Worm (Caenorhabditis elegans) whole organism, young adult: ENCODE results near the gene bath-44.
"Not testable (repeated sequence)": the region's sequence is repeated elsewhere in the genome, so short reads cannot be mapped to it uniquely, and the experiment has no call there.

Source experiments
- B0019.2 ChIP-seq: fragments of 200-800 bp; sonication (Bioruptor generic); conservative IDR thresholded peaks from 2 replicates; pipeline ENCODE4 v1.3.6; 2022; ENCODE audit warnings: missing genetic modification reagents, missing genetic modification characterization, missing compliant biosample characterization
- B0261.1 ChIP-seq: sonication (generic microtip); optimal IDR thresholded peaks from 2 replicates; lab custom pipeline; 2016; ENCODE audit warnings: mild to moderate bottlenecking, missing genetic modification characterization, moderate library complexity, missing compliant biosample characterization
- B0336.3 ChIP-seq: fragments of 200-800 bp; sonication (Bioruptor generic); IDR thresholded peaks from 2 replicates; pipeline ENCODE4 v1.3.6; 2022; ENCODE audit warnings: missing genetic modification characterization, missing compliant biosample characterization
- C17E4.6 ChIP-seq: fragments of 200-800 bp; sonication (Bioruptor generic); IDR thresholded peaks from 2 replicates; pipeline ENCODE4 v1.3.6; 2022; ENCODE audit warnings: missing genetic modification reagents, missing genetic modification characterization, missing compliant biosample characterization
- F33H1.4 ChIP-seq: fragments of 200-800 bp; sonication (Bioruptor generic); IDR thresholded peaks from 2 replicates; pipeline ENCODE4 v1.3.6; 2022; ENCODE audit warnings: missing genetic modification reagents, missing genetic modification characterization, missing compliant biosample characterization
- F55B11.4 ChIP-seq: sonication (generic microtip); optimal IDR thresholded peaks from 2 replicates; lab custom pipeline; 2016; ENCODE audit warnings: missing compliant biosample characterization, missing genetic modification characterization, borderline replicate concordance; ENCODE audit not compliant: insufficient read depth
- K11D2.4 ChIP-seq: fragments of 200-800 bp; sonication (Bioruptor generic); IDR thresholded peaks from 2 replicates; pipeline ENCODE4 v1.3.6; 2022; ENCODE audit warnings: missing genetic modification reagents, missing genetic modification characterization, missing compliant biosample characterization
- Y79H2A.3 ChIP-seq: fragments of 200-800 bp; sonication (Bioruptor generic); conservative IDR thresholded peaks from 2 replicates; pipeline ENCODE4 v1.3.6; 2022; ENCODE audit warnings: missing genetic modification reagents, missing genetic modification characterization, missing compliant biosample characterization
- ZK185.1 ChIP-seq: sonication (generic microtip); optimal IDR thresholded peaks from 2 replicates; lab custom pipeline; 2016; ENCODE audit warnings: mild to moderate bottlenecking, missing genetic modification characterization, missing compliant biosample characterization; ENCODE audit not compliant: poor library complexity, severe bottlenecking
- aptf-2 ChIP-seq: fragments of 200-800 bp; sonication (Bioruptor generic); conservative IDR thresholded peaks from 2 replicates; pipeline ENCODE4 v1.3.6; 2022; ENCODE audit warnings: missing genetic modification reagents, missing genetic modification characterization, missing compliant biosample characterization
- attf-5 ChIP-seq: fragments of 200-800 bp; sonication (Bioruptor generic); optimal IDR thresholded peaks from 2 replicates; lab custom pipeline; 2018; ENCODE audit warnings: mild to moderate bottlenecking, missing genetic modification characterization, missing compliant biosample characterization
- ceh-27 ChIP-seq: fragments of 200-800 bp; sonication (Bioruptor generic); optimal IDR thresholded peaks from 2 replicates; lab custom pipeline; 2018; ENCODE audit warnings: mild to moderate bottlenecking, missing genetic modification characterization, moderate library complexity, missing compliant biosample characterization
- ceh-40 ChIP-seq: fragments of 200-800 bp; sonication (Bioruptor generic); IDR thresholded peaks from 2 replicates; pipeline ENCODE4 v1.3.6; 2022; ENCODE audit warnings: missing genetic modification characterization, missing compliant biosample characterization
- dpff-1 ChIP-seq: sonication (generic microtip); optimal IDR thresholded peaks from 2 replicates; lab custom pipeline; 2017; ENCODE audit warnings: mild to moderate bottlenecking, missing genetic modification characterization, missing compliant biosample characterization
- egl-18 ChIP-seq: fragments of 200-800 bp; sonication (Bioruptor generic); IDR thresholded peaks from 2 replicates; pipeline ENCODE4 v1.3.6; 2022; ENCODE audit warnings: missing genetic modification reagents, missing genetic modification characterization, missing compliant biosample characterization
- egl-44 ChIP-seq: fragments of 200-800 bp; sonication (Bioruptor generic); IDR thresholded peaks from 2 replicates; pipeline ENCODE4 v1.3.6; 2022; ENCODE audit warnings: missing genetic modification reagents, missing genetic modification characterization, missing compliant biosample characterization
- ekl-4 ChIP-seq: fragments of 200-800 bp; sonication (Bioruptor generic); IDR thresholded peaks from 2 replicates; pipeline ENCODE4 v1.3.6; 2022; ENCODE audit warnings: missing genetic modification reagents, missing genetic modification characterization, missing compliant biosample characterization
- him-1 ChIP-seq: sonication (generic microtip); optimal IDR thresholded peaks from 2 replicates; lab custom pipeline; 2016; ENCODE audit warnings: missing genotype, missing genetic modification reagents, missing genetic modification characterization, missing compliant biosample characterization
- hlh-26 ChIP-seq: fragments of 200-800 bp; sonication (Bioruptor generic); conservative IDR thresholded peaks from 2 replicates; pipeline ENCODE4 v1.3.6; 2022; ENCODE audit warnings: missing genetic modification reagents, missing genetic modification characterization, missing compliant biosample characterization
- hmg-1.2 ChIP-seq: fragments of 200-800 bp; sonication (Bioruptor generic); IDR thresholded peaks from 2 replicates; pipeline ENCODE4 v1.3.6; 2022; ENCODE audit warnings: missing genetic modification reagents, missing genetic modification characterization, missing compliant biosample characterization
- hmg-20 ChIP-seq: fragments of 200-800 bp; sonication (Bioruptor generic); IDR thresholded peaks from 2 replicates; pipeline ENCODE4 v1.3.6; 2022; ENCODE audit warnings: missing genetic modification reagents, missing genetic modification characterization, missing compliant biosample characterization
- hsf-1 ChIP-seq: fragments of 200-800 bp; sonication (Bioruptor generic); IDR thresholded peaks from 2 replicates; pipeline ENCODE4 v1.3.6; 2022; ENCODE audit warnings: missing genetic modification reagents, missing genetic modification characterization, missing compliant biosample characterization
- lag-1 ChIP-seq: fragments of 200-800 bp; sonication (Bioruptor generic); IDR thresholded peaks from 2 replicates; pipeline ENCODE4 v1.3.6; 2022; ENCODE audit warnings: missing genetic modification reagents, missing genetic modification characterization, missing compliant biosample characterization
- lin-26 ChIP-seq: fragments of 200-800 bp; sonication (Bioruptor generic); IDR thresholded peaks from 2 replicates; pipeline ENCODE4 v1.3.6; 2022; ENCODE audit warnings: missing genetic modification reagents, missing genetic modification characterization, missing compliant biosample characterization
- lin-35 ChIP-seq, 3 experiments: fragments of 150-350 bp in 2 of 3; sonication (generic microtip) in 1 of 3; optimal IDR thresholded peaks; 2 replicates each; lab custom pipeline; 2014 to 2018; ENCODE audit warnings: missing biosample characterization in 3 of 3, missing genetic modification characterization in 3 of 3, missing genetic modification reagents in 3 of 3
- lin-40 ChIP-seq: sonication (generic microtip); optimal IDR thresholded peaks from 2 replicates; lab custom pipeline; 2016; ENCODE audit warnings: missing genetic modification characterization, mild to moderate bottlenecking, missing compliant biosample characterization, missing genotype, missing genetic modification reagents
- lir-1 ChIP-seq: fragments of 200-800 bp; sonication (Bioruptor generic); conservative IDR thresholded peaks from 2 replicates; pipeline ENCODE4 v1.3.6; 2022; ENCODE audit warnings: missing genetic modification reagents, missing genetic modification characterization, missing compliant biosample characterization
- lsl-1 ChIP-seq: fragments of 200-800 bp; sonication (Bioruptor generic); optimal IDR thresholded peaks from 2 replicates; lab custom pipeline; 2018; ENCODE audit warnings: mild to moderate bottlenecking, missing genetic modification characterization, moderate library complexity, missing compliant biosample characterization
- madf-6 ChIP-seq: fragments of 200-800 bp; sonication (Bioruptor generic); IDR thresholded peaks from 2 replicates; pipeline ENCODE4 v1.3.6; 2022; ENCODE audit warnings: missing genetic modification reagents, missing genetic modification characterization, missing compliant biosample characterization
- nfyb-1 ChIP-seq: fragments of 200-800 bp; sonication (Bioruptor generic); IDR thresholded peaks from 2 replicates; pipeline ENCODE4 v1.3.6; 2022; ENCODE audit warnings: missing genetic modification reagents, missing genetic modification characterization, missing compliant biosample characterization
- nhr-120 ChIP-seq: fragments of 200-800 bp; sonication (Bioruptor generic); IDR thresholded peaks from 2 replicates; pipeline ENCODE4 v1.3.6; 2022; ENCODE audit warnings: missing genetic modification characterization, missing compliant biosample characterization
- nhr-27 ChIP-seq: fragments of 200-800 bp; sonication (Bioruptor generic); optimal IDR thresholded peaks from 2 replicates; lab custom pipeline; 2018; ENCODE audit warnings: mild to moderate bottlenecking, missing genetic modification characterization, moderate library complexity, missing compliant biosample characterization
- nhr-80 ChIP-seq: sonication (generic microtip); optimal IDR thresholded peaks from 2 replicates; lab custom pipeline; 2016; ENCODE audit warnings: missing genetic modification characterization, missing compliant biosample characterization
- pbrm-1 ChIP-seq: fragments of 200-800 bp; sonication (Bioruptor generic); IDR thresholded peaks from 2 replicates; pipeline ENCODE4 v1.3.6; 2022; ENCODE audit warnings: missing genetic modification reagents, missing genetic modification characterization, missing compliant biosample characterization
- rec-8 ChIP-seq, 2 experiments: sonication (generic microtip); optimal IDR thresholded peaks; 2 replicates each; lab custom pipeline; 2016; ENCODE audit warnings: mild to moderate bottlenecking in 2 of 2, missing genetic modification characterization in 2 of 2, missing genetic modification reagents in 2 of 2, missing genotype in 2 of 2, missing biosample characterization in 1 of 2, missing compliant biosample characterization in 1 of 2, moderate library complexity in 1 of 2
- snpc-4 ChIP-seq, 5 experiments: fragments of 150-350 bp in 1 of 5; sonication (generic microtip) in 4 of 5; optimal IDR thresholded peaks; 2 replicates each; lab custom pipeline; 2014 to 2018; ENCODE audit warnings: missing genetic modification characterization in 5 of 5, missing biosample characterization in 3 of 5, antibody characterized with exemption in 2 of 5, mild to moderate bottlenecking in 2 of 5, missing compliant biosample characterization in 2 of 5, missing genotype in 2 of 5, moderate library complexity in 2 of 5, missing genetic modification reagents in 1 of 5
- ztf-28 ChIP-seq: fragments of 200-800 bp; sonication (Bioruptor generic); IDR thresholded peaks from 2 replicates; pipeline ENCODE4 v1.3.6; 2022; ENCODE audit warnings: missing genetic modification reagents, missing genetic modification characterization, missing compliant biosample characterization

Gene bath-44

ce11 chrII:7363990-7364455, 30.7 kb upstream of the bath-44 start, which contains the start of gene msra-1:
Gene msra-1, minus strand, starts transcription at chrII:7364040.
- TF ChIP-seq nhr-80 (peak; percentile 80), hmg-1.2 (GFP tag; lab: Robert Waterston, UW) (peak; percentile 32; the same call in 1 of the 2 replicates), snpc-4 (GFP tag; optimal IDR thresholded peaks at IDR 0.05; lab: Kevin White, UChicago) (no peak), snpc-4 (tag; optimal IDR thresholded peaks at IDR 0.05; lab: Kevin White, UChicago) (no peak), ZK185.1 (peak; percentile 32), F55B11.4 (tag; lab: Kevin White, UChicago) (no peak), attf-5 (GFP tag; lab: Kevin White, UChicago) (peak; percentile 22), lir-1 (GFP tag; lab: Robert Waterston, UW) (no peak), hmg-20 (GFP tag; lab: Robert Waterston, UW) (no peak)

DNA sequence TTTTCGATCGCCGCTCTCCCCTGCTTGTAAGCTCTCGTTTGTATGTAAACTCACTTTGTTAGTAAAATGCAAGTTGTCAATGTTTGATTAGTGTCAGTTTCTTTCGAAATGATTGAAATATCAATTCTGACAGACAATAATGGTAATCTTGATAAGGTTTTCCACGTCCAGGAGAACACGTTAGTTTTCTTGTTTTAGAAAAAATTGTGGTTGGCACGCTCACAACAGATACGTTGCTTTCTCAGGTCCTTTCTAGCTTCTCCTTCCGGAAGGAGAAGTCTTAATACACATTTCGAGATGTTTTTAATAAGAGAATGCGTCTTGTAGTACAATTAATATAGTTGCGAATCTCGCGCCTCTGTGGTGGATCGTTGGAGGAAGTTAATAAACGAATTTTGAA, 26.0 kb upstream of the bath-44 start, which contains the start of gene F43E2.6:
Gene F43E2.6, minus strand, starts transcription at position 101 of the 400 bp plus-strand sequence.
- TF ChIP-seq nhr-27 (tag; lab: Kevin White, UChicago) (no peak), nhr-120 (GFP tag; lab: Robert Waterston, UW) (no peak), nhr-80 (no peak), hlh-26 (GFP tag; lab: Robert Waterston, UW) (no peak), Y79H2A.3 (no peak), ceh-40 (GFP tag; lab: Robert Waterston, UW) (no peak), B0019.2 (GFP tag; lab: Robert Waterston, UW) (no peak)

DNA sequence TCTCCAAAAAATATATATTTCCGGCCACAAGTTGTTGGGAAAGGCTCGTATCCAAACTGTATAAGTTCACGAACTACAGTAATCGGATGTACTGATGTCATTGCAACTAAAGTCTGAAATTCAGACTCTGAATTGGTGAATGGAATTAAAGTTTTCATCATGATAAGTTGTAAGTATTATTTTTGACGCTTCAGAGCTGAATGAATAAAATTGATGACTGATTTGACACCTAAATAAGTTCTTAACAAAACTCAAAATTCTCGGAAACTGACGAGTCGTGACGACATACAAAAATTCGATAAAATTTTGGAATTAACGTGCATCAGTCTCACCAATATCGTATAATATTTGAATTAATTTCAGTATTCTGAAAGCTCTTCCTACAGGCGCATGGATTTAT, 24.6 kb upstream of the bath-44 start, which contains the start of gene F43E2.11:
Gene F43E2.11, minus strand, starts transcription at position 101 of the 400 bp plus-strand sequence.
- TF ChIP-seq lin-35 (GFP tag; optimal IDR thresholded peaks at IDR 0.05; lab: Kevin White, UChicago); rec-8 (tag; optimal IDR thresholded peaks at IDR 0.05; lab: Kevin White, UChicago); K11D2.4 (GFP tag; lab: Robert Waterston, UW): not testable (repeated sequence)

ce11 chrII:7371574-7371973, 23.2 kb upstream of the bath-44 start:
- TF ChIP-seq snpc-4 (GFP tag; optimal IDR thresholded peaks at IDR 0.05; lab: Kevin White, UChicago) (peak; percentile 40), snpc-4 (tag; optimal IDR thresholded peaks at IDR 0.05; lab: Kevin White, UChicago) (peak in 2 of 4 experiments; percentile 89 to 93)

- peak; percentile 42 for TF ChIP-seq ekl-4 (GFP tag; lab: Robert Waterston, UW)
- 0 out of 2 replicates have a peak, but pooled peaks have one; percentile 21 for TF ChIP-seq hmg-1.2 (GFP tag; lab: Robert Waterston, UW)
- TF ChIP-seq hsf-1 (GFP tag; lab: Robert Waterston, UW), result 0 out of 2 replicates have a peak, but pooled peaks have one; percentile 56
- TF ChIP-seq pbrm-1 (GFP tag; lab: Robert Waterston, UW), result peak; percentile 44; the same call in 1 of the 2 replicates
- TF ChIP-seq C17E4.6 (GFP tag; lab: Robert Waterston, UW), result 0 out of 2 replicates have a peak, but pooled peaks have one; percentile 30
- 0 out of 2 replicates have a peak, but pooled peaks have one; percentile 32 for TF ChIP-seq ztf-28
- peak; percentile 30; the same call in 1 of the 2 replicates for TF ChIP-seq nfyb-1
- TF ChIP-seq madf-6 (GFP tag; lab: Robert Waterston, UW), result peak; percentile 60
Measured at ce11 chrII:7372371-7372770, 22.4 kb upstream of the bath-44 start.

DNA sequence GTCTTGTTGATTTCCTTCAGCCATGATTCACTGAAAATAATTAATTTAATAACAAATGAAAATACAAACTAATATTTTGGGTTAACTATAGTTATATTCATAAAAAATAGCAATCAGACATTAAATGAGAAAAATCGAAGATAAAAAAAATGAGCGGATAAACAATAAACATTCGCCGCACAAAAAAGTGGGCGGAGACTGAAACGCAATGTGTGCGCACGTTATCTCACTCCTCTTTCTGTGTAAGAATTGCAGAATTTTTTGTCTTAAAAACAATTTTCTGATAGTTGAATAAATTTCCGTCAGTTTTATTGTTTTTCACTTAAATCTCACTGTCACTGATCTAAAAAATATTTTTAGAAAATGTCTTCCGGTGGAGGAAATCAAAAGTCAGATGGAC, 20.6 kb upstream of the bath-44 start, which contains the start of the genes mtch-1 and rpb-4:
Gene mtch-1, minus strand, starts transcription at position 24 of the 400 bp plus-strand sequence.
Gene rpb-4, plus strand, starts transcription at position 353 of the 400 bp plus-strand sequence.
- TF ChIP-seq egl-44 (GFP tag; lab: Robert Waterston, UW) (no peak), him-1 (tag; lab: Kevin White, UChicago) (no peak), lin-35 (GFP tag; optimal IDR thresholded peaks at IDR 0.05; lab: Kevin White, UChicago) (no peak), lin-40 (tag; lab: Kevin White, UChicago) (no peak), F55B11.4 (tag; lab: Kevin White, UChicago) (no peak), lag-1 (GFP tag; lab: Robert Waterston, UW) (no peak), nhr-120 (GFP tag; lab: Robert Waterston, UW) (no peak), B0261.1 (tag; lab: Kevin White, UChicago) (no peak), dpff-1 (tag; lab: Kevin White, UChicago) (no peak), aptf-2 (GFP tag; lab: Robert Waterston, UW) (no peak), F33H1.4 (GFP tag; lab: Robert Waterston, UW) (no peak), lin-26 (GFP tag; lab: Robert Waterston, UW) (no peak), egl-18 (no peak), ceh-27 (GFP tag; lab: Kevin White, UChicago) (no peak), lsl-1 (GFP tag; lab: Kevin White, UChicago) (no peak), B0336.3 (no peak)
